1 fruit fly cellular context compared by ENCODE assay signal in genomic region chr2L:3662307-3662795, dm6.
TF ChIP-seq lines count a peak whose summit lies in the region.

Gene Drgx, plus strand, starts transcription at chr2L:3662745.

TF ChIP-seq in whole organism, embryonic, 481 proteins besides CTCF, POLR2A, EP300 and RAD21 (continued from another document and continues in another):
- TF ChIP-seq Fer3 (tag; optimal IDR thresholded peaks at IDR 0.05; lab: Kevin White, UChicago) (no peak), CG7928 (GFP tag; optimal IDR thresholded peaks at IDR 0.05; lab: Kevin White, UChicago) (no peak), cato (GFP tag; optimal IDR thresholded peaks at IDR 0.05; lab: Kevin White, UChicago; ENCODE audit: borderline replicate concordance) (no peak), mirr (GFP tag; optimal IDR thresholded peaks at IDR 0.05; lab: Kevin White, UChicago) (no peak), CG1603 (tag; optimal IDR thresholded peaks at IDR 0.05; lab: Kevin White, UChicago) (no peak), Hr39 (optimal IDR thresholded peaks at IDR 0.05; lab: Kevin White, UChicago) (no peak), ewg (GFP tag; optimal IDR thresholded peaks at IDR 0.05; lab: Kevin White, UChicago) (peak; percentile 97), sisA (GFP tag; IDR thresholded peaks at IDR 0.05; lab: Robert Waterston, UW) (no peak), CG15073 (GFP tag; optimal IDR thresholded peaks at IDR 0.05; lab: Kevin White, UChicago) (no peak), D (optimal IDR thresholded peaks at IDR 0.05; lab: Kevin White, UChicago) (no peak), D (GFP tag; optimal IDR thresholded peaks at IDR 0.05; lab: Kevin White, UChicago) (no peak), CG3726 (GFP tag; IDR thresholded peaks at IDR 0.05; lab: Robert Waterston, UW) (no peak), seq (GFP tag; IDR thresholded peaks at IDR 0.05; lab: Robert Waterston, UW) (peak; percentile 82), ham (GFP tag; IDR thresholded peaks at IDR 0.05; lab: Robert Waterston, UW) (no peak), CG11504 (tag; optimal IDR thresholded peaks at IDR 0.05; lab: Kevin White, UChicago) (no peak), yki (optimal IDR thresholded peaks at IDR 0.05; lab: Kevin White, UChicago) (no peak), CG8944 (GFP tag; optimal IDR thresholded peaks at IDR 0.05; lab: Kevin White, UChicago) (no peak), slp2 (GFP tag; optimal IDR thresholded peaks at IDR 0.05; lab: Kevin White, UChicago) (no peak), CG6791 (GFP tag; IDR thresholded peaks at IDR 0.05; lab: Robert Waterston, UW; ENCODE audit: partially characterized antibody) (0 out of 3 replicates have a peak, but pooled peaks have one; percentile 39), sens-2 (GFP tag; IDR thresholded peaks at IDR 0.05; lab: Robert Waterston, UW) (no peak), Ravus (GFP tag; IDR thresholded peaks at IDR 0.05; lab: Robert Waterston, UW) (no peak), Sry-β (GFP tag; optimal IDR thresholded peaks at IDR 0.05; lab: Kevin White, UChicago) (no peak), wor (GFP tag; IDR thresholded peaks at IDR 0.05; lab: Robert Waterston, UW) (no peak), insv (GFP tag; optimal IDR thresholded peaks at IDR 0.05; lab: Kevin White, UChicago) (no peak), CG6254 (GFP tag; optimal IDR thresholded peaks at IDR 0.05; lab: Kevin White, UChicago) (no peak), zfh1 (GFP tag; IDR thresholded peaks at IDR 0.05; lab: Robert Waterston, UW) (0 out of 3 replicates have a peak, but pooled peaks have one; percentile 40), CG8478 (optimal IDR thresholded peaks at IDR 0.05; lab: Kevin White, UChicago) (peak; percentile 87), CG10959 (GFP tag; IDR thresholded peaks at IDR 0.05; lab: Robert Waterston, UW) (no peak), Poxn (GFP tag; IDR thresholded peaks at IDR 0.05; lab: Robert Waterston, UW) (no peak), CG2116 (GFP tag; optimal IDR thresholded peaks at IDR 0.05; lab: Kevin White, UChicago) (no peak), CG6765 (GFP tag; optimal IDR thresholded peaks at IDR 0.05; lab: Kevin White, UChicago) (no peak), CG1832 (GFP tag; optimal IDR thresholded peaks at IDR 0.05; lab: Kevin White, UChicago) (peak; percentile 93), CG31388 (GFP tag; optimal IDR thresholded peaks at IDR 0.05; lab: Kevin White, UChicago) (no peak), HLH4C (GFP tag; IDR thresholded peaks at IDR 0.05; lab: Robert Waterston, UW; ENCODE audit: partially characterized antibody) (no peak), zen2 (GFP tag; IDR thresholded peaks at IDR 0.05; lab: Robert Waterston, UW; ENCODE audit: partially characterized antibody) (no peak), pfk (GFP tag; optimal IDR thresholded peaks at IDR 0.05; lab: Kevin White, UChicago) (no peak), mam (GFP tag; optimal IDR thresholded peaks at IDR 0.05; lab: Kevin White, UChicago) (no peak), zfh2 (GFP tag; optimal IDR thresholded peaks at IDR 0.05; lab: Kevin White, UChicago) (no peak), CG4707 (GFP tag; optimal IDR thresholded peaks at IDR 0.05; lab: Kevin White, UChicago) (no peak), CG18011 (GFP tag; optimal IDR thresholded peaks at IDR 0.05; lab: Kevin White, UChicago) (no peak), croc (GFP tag; conservative IDR thresholded peaks at IDR 0.05; lab: Robert Waterston, UW) (no peak), ase (GFP tag; IDR thresholded peaks at IDR 0.05; lab: Robert Waterston, UW) (no peak), so (GFP tag; IDR thresholded peaks at IDR 0.05; lab: Robert Waterston, UW) (no peak), dati (GFP tag; IDR thresholded peaks at IDR 0.05; lab: Robert Waterston, UW) (no peak), Dref (GFP tag; IDR thresholded peaks at IDR 0.05; lab: Robert Waterston, UW) (no peak), nmo (GFP tag; optimal IDR thresholded peaks at IDR 0.05; lab: Kevin White, UChicago) (peak; percentile 9), CG2712 (tag; optimal IDR thresholded peaks at IDR 0.05; lab: Kevin White, UChicago) (no peak), shn (GFP tag; optimal IDR thresholded peaks at IDR 0.05; lab: Kevin White, UChicago) (no peak), br (optimal IDR thresholded peaks at IDR 0.05; lab: Kevin White, UChicago) (no peak), CG11085 (GFP tag; IDR thresholded peaks at IDR 0.05; lab: Robert Waterston, UW) (no peak), peb (GFP tag; IDR thresholded peaks at IDR 0.05; lab: Robert Waterston, UW) (no peak), NC2β (GFP tag; optimal IDR thresholded peaks at IDR 0.05; lab: Kevin White, UChicago) (no peak), Optix (GFP tag; IDR thresholded peaks at IDR 0.05; lab: Robert Waterston, UW) (no peak), CG3281 (GFP tag; optimal IDR thresholded peaks at IDR 0.05; lab: Kevin White, UChicago) (no peak), unpg (GFP tag; optimal IDR thresholded peaks at IDR 0.05; lab: Kevin White, UChicago) (no peak), kni (GFP tag; optimal IDR thresholded peaks at IDR 0.05; lab: Kevin White, UChicago) (no peak), tup (GFP tag; optimal IDR thresholded peaks at IDR 0.05; lab: Kevin White, UChicago) (no peak), CG7357 (GFP tag; IDR thresholded peaks at IDR 0.05; lab: Robert Waterston, UW) (no peak), Deaf1 (tag; optimal IDR thresholded peaks at IDR 0.05; lab: Kevin White, UChicago) (no peak), Jarid2 (GFP tag; optimal IDR thresholded peaks at IDR 0.05; lab: Kevin White, UChicago) (peak; percentile 59), CG4730 (GFP tag; IDR thresholded peaks at IDR 0.05; lab: Robert Waterston, UW) (no peak), Nf-YC (tag; optimal IDR thresholded peaks at IDR 0.05; lab: Kevin White, UChicago) (peak; percentile 98), CG18262 (tag; optimal IDR thresholded peaks at IDR 0.05; lab: Kevin White, UChicago) (no peak), CG13775 (GFP tag; optimal IDR thresholded peaks at IDR 0.05; lab: Kevin White, UChicago) (no peak), CG7987 (GFP tag; optimal IDR thresholded peaks at IDR 0.05; lab: Kevin White, UChicago) (no peak), CG9876 (GFP tag; optimal IDR thresholded peaks at IDR 0.05; lab: Kevin White, UChicago) (no peak), NK7.1 (GFP tag; optimal IDR thresholded peaks at IDR 0.05; lab: Kevin White, UChicago) (no peak), CG10321 (GFP tag; IDR thresholded peaks at IDR 0.05; lab: Robert Waterston, UW) (peak; percentile 93), CG8290 (GFP tag; optimal IDR thresholded peaks at IDR 0.05; lab: Kevin White, UChicago) (no peak), CG8290 (tag; optimal IDR thresholded peaks at IDR 0.05; lab: Kevin White, UChicago) (no peak), CG15479 (GFP tag; optimal IDR thresholded peaks at IDR 0.05; lab: Kevin White, UChicago) (peak; percentile 24), CG6854 (GFP tag; optimal IDR thresholded peaks at IDR 0.05; lab: Kevin White, UChicago) (no peak), onecut (GFP tag; IDR thresholded peaks at IDR 0.05; lab: Robert Waterston, UW) (no peak), CG1792 (GFP tag; optimal IDR thresholded peaks at IDR 0.05; lab: Kevin White, UChicago) (no peak), CG17359 (tag; optimal IDR thresholded peaks at IDR 0.05; lab: Kevin White, UChicago) (no peak), CG6272 (GFP tag; IDR thresholded peaks at IDR 0.05; lab: Robert Waterston, UW) (no peak), danr (GFP tag; IDR thresholded peaks at IDR 0.05; lab: Robert Waterston, UW) (no peak), pan (optimal IDR thresholded peaks at IDR 0.05; lab: Kevin White, UChicago) (no peak), pan (GFP tag; optimal IDR thresholded peaks at IDR 0.05 in 1 of 2, IDR thresholded peaks at IDR 0.05 in 1 of 2) (no peak), chm (GFP tag; IDR thresholded peaks at IDR 0.05; lab: Robert Waterston, UW) (0 out of 2 replicates have a peak, but pooled peaks have one; percentile 37), CG4328 (GFP tag; optimal IDR thresholded peaks at IDR 0.05; lab: Kevin White, UChicago) (no peak), phol (tag; optimal IDR thresholded peaks at IDR 0.05; lab: Kevin White, UChicago) (peak; percentile 9), Hmx (GFP tag; optimal IDR thresholded peaks at IDR 0.05; lab: Kevin White, UChicago) (no peak), HmgD (GFP tag; optimal IDR thresholded peaks at IDR 0.05; lab: Kevin White, UChicago) (no peak), Bdp1 (GFP tag; optimal IDR thresholded peaks at IDR 0.05; lab: Kevin White, UChicago) (no peak), CG6683 (GFP tag; optimal IDR thresholded peaks at IDR 0.05; lab: Kevin White, UChicago) (no peak), CG2120 (GFP tag; optimal IDR thresholded peaks at IDR 0.05; lab: Kevin White, UChicago) (no peak), Lpt (GFP tag; optimal IDR thresholded peaks at IDR 0.05; lab: Kevin White, UChicago) (no peak), CG3838 (GFP tag; optimal IDR thresholded peaks at IDR 0.05; lab: Kevin White, UChicago) (no peak), stwl (tag; optimal IDR thresholded peaks at IDR 0.05; lab: Kevin White, UChicago) (no peak), CG14441 (GFP tag; IDR thresholded peaks at IDR 0.05; lab: Robert Waterston, UW) (no peak), nau (GFP tag; optimal IDR thresholded peaks at IDR 0.05; lab: Kevin White, UChicago) (no peak), CG11696 (GFP tag; IDR thresholded peaks at IDR 0.05; lab: Robert Waterston, UW) (no peak), CG7963 (GFP tag; IDR thresholded peaks at IDR 0.05; lab: Robert Waterston, UW; ENCODE audit: partially characterized antibody) (no peak), lab (GFP tag; optimal IDR thresholded peaks at IDR 0.05; lab: Kevin White, UChicago) (no peak), tx (GFP tag; optimal IDR thresholded peaks at IDR 0.05; lab: Kevin White, UChicago) (no peak), slou (GFP tag; optimal IDR thresholded peaks at IDR 0.05; lab: Kevin White, UChicago) (no peak), CG4360 (GFP tag; IDR thresholded peaks at IDR 0.05; lab: Robert Waterston, UW) (no peak), Blimp-1 (GFP tag; optimal IDR thresholded peaks at IDR 0.05; lab: Kevin White, UChicago) (no peak), ems (GFP tag; optimal IDR thresholded peaks at IDR 0.05; lab: Kevin White, UChicago) (no peak), CG14050 (GFP tag; IDR thresholded peaks at IDR 0.05; lab: Robert Waterston, UW) (no peak), CG42726 (GFP tag; IDR thresholded peaks at IDR 0.05; lab: Robert Waterston, UW; ENCODE audit: partially characterized antibody) (no peak), hb (GFP tag; IDR thresholded peaks at IDR 0.05; lab: Robert Waterston, UW; ENCODE audit: partially characterized antibody) (no peak), kay (GFP tag; optimal IDR thresholded peaks at IDR 0.05; lab: Kevin White, UChicago) (no peak), CG13287 (GFP tag; IDR thresholded peaks at IDR 0.05; lab: Robert Waterston, UW; ENCODE audit: partially characterized antibody) (peak; percentile 31; the same call in 1 of the 2 replicates), Xrp1 (GFP tag; IDR thresholded peaks at IDR 0.05; lab: Robert Waterston, UW) (no peak), sob (GFP tag; IDR thresholded peaks at IDR 0.05; lab: Robert Waterston, UW) (no peak), CG4854 (GFP tag; optimal IDR thresholded peaks at IDR 0.05; lab: Kevin White, UChicago) (no peak), CG17568 (GFP tag; optimal IDR thresholded peaks at IDR 0.05; lab: Kevin White, UChicago) (no peak), gce (GFP tag; IDR thresholded peaks at IDR 0.05; lab: Robert Waterston, UW) (no peak), Trl (optimal IDR thresholded peaks at IDR 0.05; lab: Kevin White, UChicago) (peak; percentile 37 to 58), Trl (GFP tag; optimal IDR thresholded peaks at IDR 0.05; lab: Kevin White, UChicago) (no peak), lmd (GFP tag; IDR thresholded peaks at IDR 0.05; lab: Robert Waterston, UW) (no peak), Ptx1 (GFP tag; IDR thresholded peaks at IDR 0.05; lab: Robert Waterston, UW) (no peak), ttk (GFP tag; IDR thresholded peaks at IDR 0.05; lab: Robert Waterston, UW) (no peak; the same call in 1 of the 2 replicates), corto (GFP tag; optimal IDR thresholded peaks at IDR 0.05; lab: Kevin White, UChicago) (no peak), nerfin-1 (tag; optimal IDR thresholded peaks at IDR 0.05; lab: Kevin White, UChicago) (peak; percentile 64), cwo (GFP tag; optimal IDR thresholded peaks at IDR 0.05; lab: Kevin White, UChicago) (no peak), CG18476 (GFP tag; optimal IDR thresholded peaks at IDR 0.05; lab: Kevin White, UChicago) (no peak), CG17912 (GFP tag; optimal IDR thresholded peaks at IDR 0.05; lab: Kevin White, UChicago) (no peak), Elba2 (GFP tag; optimal IDR thresholded peaks at IDR 0.05; lab: Kevin White, UChicago) (no peak), zen (tag; optimal IDR thresholded peaks at IDR 0.05; lab: Kevin White, UChicago) (no peak), crc (GFP tag; optimal IDR thresholded peaks at IDR 0.05; lab: Kevin White, UChicago) (no peak), CG15696 (tag; optimal IDR thresholded peaks at IDR 0.05; lab: Kevin White, UChicago) (no peak), sens (GFP tag; lab: Kevin White, UChicago) (no peak), crol (GFP tag; IDR thresholded peaks at IDR 0.05; lab: Robert Waterston, UW) (peak; percentile 94), caup (GFP tag; optimal IDR thresholded peaks at IDR 0.05; lab: Kevin White, UChicago; ENCODE audit: severe bottlenecking) (no peak), CG16815 (GFP tag; optimal IDR thresholded peaks at IDR 0.05; lab: Kevin White, UChicago) (no peak), Ada2b (GFP tag; IDR thresholded peaks at IDR 0.05; lab: Robert Waterston, UW) (no peak), CG34376 (GFP tag; optimal IDR thresholded peaks at IDR 0.05; lab: Kevin White, UChicago) (no peak), CG10431 (GFP tag; optimal IDR thresholded peaks at IDR 0.05; lab: Kevin White, UChicago) (no peak), CG1529 (GFP tag; optimal IDR thresholded peaks at IDR 0.05; lab: Kevin White, UChicago) (no peak), Nf-YA (GFP tag; IDR thresholded peaks at IDR 0.05; lab: Robert Waterston, UW) (peak; percentile 92), unc-4 (GFP tag; IDR thresholded peaks at IDR 0.05; lab: Robert Waterston, UW; ENCODE audit: partially characterized antibody) (0 out of 2 replicates have a peak, but pooled peaks have one; percentile 14), CG17361 (GFP tag; IDR thresholded peaks at IDR 0.05; lab: Robert Waterston, UW) (no peak), bigmax (GFP tag; optimal IDR thresholded peaks at IDR 0.05; lab: Kevin White, UChicago) (no peak), Meics (GFP tag; optimal IDR thresholded peaks at IDR 0.05; lab: Kevin White, UChicago) (no peak), CG4617 (GFP tag; optimal IDR thresholded peaks at IDR 0.05; lab: Kevin White, UChicago; ENCODE audit: borderline replicate concordance) (no peak), TFAM (GFP tag; optimal IDR thresholded peaks at IDR 0.05; lab: Kevin White, UChicago) (no peak)
